Worm (Caenorhabditis elegans): ENCODE data around the gene C01C4.2.

The C01C4.2 gene

DNA sequence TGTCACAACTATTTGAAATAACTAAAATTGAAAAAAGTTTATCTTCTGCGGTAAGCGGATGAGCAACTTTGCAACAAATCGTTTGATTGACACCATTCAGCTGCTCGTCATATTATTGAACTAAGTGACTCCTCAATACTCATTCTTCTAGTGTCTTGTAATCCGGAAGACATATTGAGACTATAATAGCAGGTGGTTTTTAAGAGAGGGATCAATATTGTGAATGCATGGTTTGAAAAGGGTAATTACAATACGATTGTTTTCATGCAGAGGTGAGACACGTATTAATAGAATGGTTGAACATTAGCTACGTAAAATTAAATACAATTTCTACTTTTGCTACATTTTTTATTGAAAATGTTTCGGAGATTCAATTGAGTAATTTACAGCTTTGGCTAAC is 28.3 kb downstream of the C01C4.2 start:
- TF ChIP-seq hmg-11 (tag; optimal IDR thresholded peaks at IDR 0.05): no peak
- TF ChIP-seq ceh-28 (tag; optimal IDR thresholded peaks at IDR 0.05): no peak
- TF ChIP-seq lsy-12 (tag; optimal IDR thresholded peaks at IDR 0.05): no peak
- no peak for TF ChIP-seq aly-2 (tag; optimal IDR thresholded peaks at IDR 0.05)
- no peak for TF ChIP-seq nhr-23 (tag; optimal IDR thresholded peaks at IDR 0.05)
- no peak for TF ChIP-seq elt-3 (tag; optimal IDR thresholded peaks at IDR 0.05)
- TF ChIP-seq daf-12 (tag; optimal IDR thresholded peaks at IDR 0.05): no peak
- TF ChIP-seq nhr-237 (tag; optimal IDR thresholded peaks at IDR 0.05): no peak
- no peak for TF ChIP-seq unc-62 (GFP tag; optimal IDR thresholded peaks at IDR 0.05)
- TF ChIP-seq ceh-82 (tag; optimal IDR thresholded peaks at IDR 0.05): no peak
- TF ChIP-seq snpc-4 (tag; optimal IDR thresholded peaks at IDR 0.05): no peak
- TF ChIP-seq mml-1 (tag; optimal IDR thresholded peaks at IDR 0.05): no peak
- TF ChIP-seq nfya-1 (tag; optimal IDR thresholded peaks at IDR 0.05; ENCODE audit: insufficient read depth): no peak
- no peak for TF ChIP-seq nhr-77 (tag; optimal IDR thresholded peaks at IDR 0.05)
- TF ChIP-seq egl-27 (tag; optimal IDR thresholded peaks at IDR 0.05): no peak
- TF ChIP-seq skn-1 (tag; optimal IDR thresholded peaks at IDR 0.05): no peak
- TF ChIP-seq mdl-1 (tag; optimal IDR thresholded peaks at IDR 0.05): no peak
- no peak for TF ChIP-seq zag-1 (tag; optimal IDR thresholded peaks at IDR 0.05)
- no peak for TF ChIP-seq ztf-11 (tag; optimal IDR thresholded peaks at IDR 0.05)

DNA sequence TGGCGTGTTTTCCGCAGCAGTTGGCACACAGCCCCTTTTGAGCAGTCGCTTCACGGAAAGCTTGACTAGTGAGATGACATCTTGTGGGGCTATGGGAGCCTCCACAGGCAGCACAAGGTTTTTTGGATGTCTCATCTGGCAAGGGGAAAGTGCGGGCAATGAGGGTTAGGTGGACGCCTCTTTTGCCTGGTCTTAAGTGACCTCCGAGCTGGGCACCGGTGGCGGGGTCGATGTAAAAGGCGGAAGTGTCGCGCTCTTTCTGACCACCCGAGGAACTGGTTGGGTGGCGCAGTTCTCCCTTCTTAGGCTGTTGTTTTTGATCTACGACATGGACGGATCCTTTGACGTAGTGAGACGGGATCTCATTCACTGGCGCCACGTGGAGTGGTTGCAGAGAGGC is 36.5 kb downstream of the C01C4.2 start:
- TF ChIP-seq unc-39 (tag; optimal IDR thresholded peaks at IDR 0.05) (no peak), nhr-77 (tag; optimal IDR thresholded peaks at IDR 0.05) (no peak), egl-27 (tag; optimal IDR thresholded peaks at IDR 0.05) (no peak), elt-2 (tag; optimal IDR thresholded peaks at IDR 0.05) (no peak), snpc-4 (tag; optimal IDR thresholded peaks at IDR 0.05) (no peak), fkh-10 (GFP tag; optimal IDR thresholded peaks at IDR 0.05) (no peak), pha-4 (tag; optimal IDR thresholded peaks at IDR 0.05) (no peak), nhr-43 (tag; optimal IDR thresholded peaks at IDR 0.05; ENCODE audit: poor library complexity, severe bottlenecking) (no peak), elt-1 (tag; optimal IDR thresholded peaks at IDR 0.05) (no peak), zag-1 (tag; optimal IDR thresholded peaks at IDR 0.05) (no peak), nhr-25 (tag; optimal IDR thresholded peaks at IDR 0.05) (no peak)

DNA sequence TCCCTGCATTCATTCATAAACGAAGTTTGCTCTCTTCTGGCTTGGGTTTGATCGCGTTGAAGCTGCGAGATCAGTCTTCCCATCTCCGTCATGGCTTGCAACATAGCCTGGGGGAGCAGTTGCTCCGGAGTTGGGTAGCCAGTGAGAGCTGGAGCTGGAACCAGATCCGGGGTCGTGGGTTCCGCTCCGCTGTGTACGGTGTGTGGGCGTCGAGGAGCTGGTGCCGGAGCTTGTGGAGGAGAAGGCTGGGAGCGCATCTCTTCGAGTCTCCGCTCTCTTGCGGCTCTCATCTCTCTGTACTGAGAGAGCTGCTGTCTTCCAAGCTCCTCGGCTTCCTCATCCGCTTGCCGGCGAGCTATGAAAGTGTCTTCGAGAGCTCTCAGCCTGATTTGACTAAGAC is 37.5 kb downstream of the C01C4.2 start:
- TF ChIP-seq eor-1 (tag; optimal IDR thresholded peaks at IDR 0.05) (no peak), nhr-67 (tag; optimal IDR thresholded peaks at IDR 0.05) (no peak), nhr-25 (tag; optimal IDR thresholded peaks at IDR 0.05) (no peak), egl-5 (tag; optimal IDR thresholded peaks at IDR 0.05) (no peak), ama-1 (optimal IDR thresholded peaks at IDR 0.05) (no peak), jun-1 (tag; optimal IDR thresholded peaks at IDR 0.05) (no peak), ztf-11 (tag; optimal IDR thresholded peaks at IDR 0.05) (no peak), elt-2 (tag; optimal IDR thresholded peaks at IDR 0.05) (no peak), R02D3.7 (tag; optimal IDR thresholded peaks at IDR 0.05) (no peak), tbx-2 (tag; optimal IDR thresholded peaks at IDR 0.05) (no peak), nhr-28 (tag; optimal IDR thresholded peaks at IDR 0.05) (no peak), ceh-9 (tag; optimal IDR thresholded peaks at IDR 0.05) (no peak), sea-2 (GFP tag; optimal IDR thresholded peaks at IDR 0.05) (no peak), egl-27 (tag; optimal IDR thresholded peaks at IDR 0.05) (no peak), ceh-28 (tag; optimal IDR thresholded peaks at IDR 0.05) (no peak), ZK546.5 (tag; optimal IDR thresholded peaks at IDR 0.05) (no peak), unc-39 (tag; optimal IDR thresholded peaks at IDR 0.05) (no peak), unc-62 (GFP tag; optimal IDR thresholded peaks at IDR 0.05) (no peak)

DNA sequence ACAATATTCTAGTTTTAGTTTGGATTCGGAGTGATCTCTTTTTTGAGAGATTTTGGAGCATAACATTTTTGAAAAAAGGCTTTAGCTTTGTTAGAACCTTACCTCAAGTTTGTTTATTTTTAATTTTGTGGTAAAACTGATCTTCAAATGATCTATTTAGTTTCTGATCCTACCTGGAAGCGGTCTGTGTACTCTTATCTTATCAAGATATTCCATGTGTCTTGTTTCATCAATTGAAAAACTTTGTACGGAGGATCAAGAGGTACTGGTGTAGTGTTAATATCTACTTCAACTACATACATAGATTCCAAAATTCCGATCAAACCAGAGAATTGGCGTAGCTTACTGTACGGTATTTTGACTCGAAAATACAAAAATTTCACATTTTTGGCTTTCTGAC is 40.9 kb downstream of the C01C4.2 start:
- TF ChIP-seq fkh-2 (tag; optimal IDR thresholded peaks at IDR 0.05) (no peak), daf-12 (tag; optimal IDR thresholded peaks at IDR 0.05) (no peak), lsy-12 (tag; optimal IDR thresholded peaks at IDR 0.05) (no peak), tbx-2 (tag; optimal IDR thresholded peaks at IDR 0.05) (no peak), nhr-23 (tag; optimal IDR thresholded peaks at IDR 0.05) (no peak), elt-3 (tag; optimal IDR thresholded peaks at IDR 0.05) (peak in 1 of 3 experiments; percentile 11)
